Fruit fly (Drosophila melanogaster): ENCODE data around the gene rtet.

Gene rtet

dm6 chr3R:21064000-21064924, 44.0 kb upstream of the rtet start, which contains the start of gene Cortactin (continued):
- TF ChIP-seq pnt (GFP tag; optimal IDR thresholded peaks at IDR 0.05) (no peak), CG10565 (GFP tag; optimal IDR thresholded peaks at IDR 0.05) (no peak), CHES-1-like (GFP tag; optimal IDR thresholded peaks at IDR 0.05) (no peak), repo (GFP tag; optimal IDR thresholded peaks at IDR 0.05) (no peak), grn (GFP tag; optimal IDR thresholded peaks at IDR 0.05) (peak; percentile 95), E2f2 (GFP tag; IDR thresholded peaks at IDR 0.05) (peak; percentile 99), CG7928 (GFP tag; optimal IDR thresholded peaks at IDR 0.05) (no peak), twi (tag; optimal IDR thresholded peaks at IDR 0.05) (no peak), gcm2 (GFP tag; optimal IDR thresholded peaks at IDR 0.05) (no peak), CG2678 (tag; optimal IDR thresholded peaks at IDR 0.05) (no peak), CG5953 (GFP tag; IDR thresholded peaks at IDR 0.05) (no peak), CG18476 (GFP tag; optimal IDR thresholded peaks at IDR 0.05) (no peak), Side (GFP tag; optimal IDR thresholded peaks at IDR 0.05) (no peak), CG17359 (tag; optimal IDR thresholded peaks at IDR 0.05) (no peak), CG15601 (tag; optimal IDR thresholded peaks at IDR 0.05) (no peak), dm (GFP tag; optimal IDR thresholded peaks at IDR 0.05) (no peak), Dad (GFP tag; optimal IDR thresholded peaks at IDR 0.05) (no peak), CG11247 (GFP tag; IDR thresholded peaks at IDR 0.05) (no peak), bab2 (GFP tag; optimal IDR thresholded peaks at IDR 0.05) (no peak), cas (GFP tag; IDR thresholded peaks at IDR 0.05) (no peak), Opbp (GFP tag; IDR thresholded peaks at IDR 0.05; ENCODE audit: partially characterized antibody) (peak; percentile 92), CG9932 (GFP tag; IDR thresholded peaks at IDR 0.05) (no peak; the same call in 1 of the 2 replicates), CG3065 (GFP tag; optimal IDR thresholded peaks at IDR 0.05) (no peak), klu (GFP tag; IDR thresholded peaks at IDR 0.05) (no peak), kni (GFP tag; optimal IDR thresholded peaks at IDR 0.05) (peak; percentile 77), CG12659 (GFP tag; optimal IDR thresholded peaks at IDR 0.05) (peak; percentile 62), CG17612 (GFP tag; IDR thresholded peaks at IDR 0.05) (no peak), CG9876 (GFP tag; optimal IDR thresholded peaks at IDR 0.05) (no peak), Max (GFP tag; optimal IDR thresholded peaks at IDR 0.05) (no peak), sug (tag; optimal IDR thresholded peaks at IDR 0.05) (peak; percentile 32), CG7745 (tag; optimal IDR thresholded peaks at IDR 0.05) (no peak), CG14965 (GFP tag; optimal IDR thresholded peaks at IDR 0.05; ENCODE audit: borderline replicate concordance) (no peak), GATAe (GFP tag; conservative IDR thresholded peaks at IDR 0.05) (0 out of 2 replicates have a peak, but pooled peaks have one; percentile 11), E2f1 (GFP tag; IDR thresholded peaks at IDR 0.05) (no peak), CTCF (GFP tag; optimal IDR thresholded peaks at IDR 0.05) (no peak), CG4707 (GFP tag; optimal IDR thresholded peaks at IDR 0.05) (no peak), Usf (GFP tag; optimal IDR thresholded peaks at IDR 0.05) (no peak), grau (tag; optimal IDR thresholded peaks at IDR 0.05) (no peak), jumu (GFP tag; optimal IDR thresholded peaks at IDR 0.05) (no peak), CG8944 (GFP tag; optimal IDR thresholded peaks at IDR 0.05) (no peak), CG2129 (GFP tag; IDR thresholded peaks at IDR 0.05; ENCODE audit: partially characterized antibody) (peak; percentile 91), dysf (GFP tag; IDR thresholded peaks at IDR 0.05) (no peak), CG18011 (GFP tag; optimal IDR thresholded peaks at IDR 0.05) (peak; percentile 98), CG12104 (GFP tag; optimal IDR thresholded peaks at IDR 0.05) (no peak), jigr1 (GFP tag; IDR thresholded peaks at IDR 0.05) (no peak), CG9609 (GFP tag; optimal IDR thresholded peaks at IDR 0.05) (no peak), ab (GFP tag; optimal IDR thresholded peaks at IDR 0.05) (no peak), Hsf (GFP tag; optimal IDR thresholded peaks at IDR 0.05) (no peak), CG14050 (GFP tag; IDR thresholded peaks at IDR 0.05) (no peak), kay (GFP tag; optimal IDR thresholded peaks at IDR 0.05) (peak; percentile 48), CG17385 (GFP tag; optimal IDR thresholded peaks at IDR 0.05) (no peak)
